Worm (Caenorhabditis elegans) whole organism, late embryonic: ENCODE results near the gene dph-2.

Source experiments
- C38D4.7 ChIP-seq: fragments of 200-800 bp; sonication (Bioruptor generic); optimal IDR thresholded peaks from 2 replicates; lab custom pipeline; 2018; ENCODE audit warnings: mild to moderate bottlenecking, missing genetic modification characterization, moderate library complexity, missing compliant biosample characterization
- F13H6.1 ChIP-seq: sonication (generic microtip); optimal IDR thresholded peaks from 2 replicates; lab custom pipeline; 2016; ENCODE audit warnings: missing genetic modification characterization, missing compliant biosample characterization
- K02D7.2 ChIP-seq: sonication (generic microtip); optimal IDR thresholded peaks from 2 replicates; lab custom pipeline; 2017; ENCODE audit warnings: mild to moderate bottlenecking, missing genetic modification characterization, missing compliant biosample characterization
- K09A11.1 ChIP-seq: sonication (generic microtip); optimal IDR thresholded peaks from 2 replicates; lab custom pipeline; 2017; ENCODE audit warnings: antibody characterized with exemption, mild to moderate bottlenecking, missing genetic modification characterization, missing compliant biosample characterization; ENCODE audit not compliant: insufficient read depth
- T23F11.4 ChIP-seq: fragments of 200-800 bp; sonication (Bioruptor generic); optimal IDR thresholded peaks from 2 replicates; lab custom pipeline; 2018; ENCODE audit warnings: mild to moderate bottlenecking, missing genetic modification characterization, missing compliant biosample characterization
- ama-1 ChIP-seq: fragments of 150-350 bp; optimal IDR thresholded peaks from 2 replicates; lab custom pipeline; 2014
- ceh-18 ChIP-seq: sonication (generic microtip); optimal IDR thresholded peaks from 2 replicates; lab custom pipeline; 2016; ENCODE audit warnings: missing genetic modification characterization, missing compliant biosample characterization
- ceh-2 ChIP-seq: sonication (generic microtip); optimal IDR thresholded peaks from 2 replicates; lab custom pipeline; 2016; ENCODE audit warnings: missing genotype, missing genetic modification characterization, missing compliant biosample characterization
- ceh-22 ChIP-seq: sonication (generic microtip); optimal IDR thresholded peaks from 2 replicates; lab custom pipeline; 2017; ENCODE audit warnings: missing biosample characterization, missing genetic modification characterization
- ceh-24 ChIP-seq: sonication (generic microtip); optimal IDR thresholded peaks from 2 replicates; lab custom pipeline; 2016; ENCODE audit warnings: mild to moderate bottlenecking, missing genetic modification characterization, missing compliant biosample characterization
- ceh-31 ChIP-seq: sonication (generic microtip); optimal IDR thresholded peaks from 2 replicates; lab custom pipeline; 2016; ENCODE audit warnings: missing genetic modification characterization, missing compliant biosample characterization
- ceh-34 ChIP-seq: sonication (generic microtip); optimal IDR thresholded peaks from 2 replicates; lab custom pipeline; 2016; ENCODE audit warnings: mild to moderate bottlenecking, missing genetic modification characterization, missing compliant biosample characterization
- ceh-45 ChIP-seq: fragments of 200-800 bp; sonication (Bioruptor generic); IDR thresholded peaks from 2 replicates; pipeline ENCODE4 v1.3.6; 2022; ENCODE audit warnings: missing genetic modification reagents, missing genetic modification characterization, missing compliant biosample characterization
- ceh-48 ChIP-seq: sonication (generic microtip); optimal IDR thresholded peaks from 2 replicates; lab custom pipeline; 2016; ENCODE audit warnings: missing genetic modification characterization, inconsistent platforms, missing compliant biosample characterization
- dmd-4 ChIP-seq: sonication (generic microtip); optimal IDR thresholded peaks from 2 replicates; lab custom pipeline; 2016; ENCODE audit warnings: borderline replicate concordance, missing genetic modification characterization, missing compliant biosample characterization
- dve-1 ChIP-seq: sonication (generic microtip); optimal IDR thresholded peaks from 2 replicates; lab custom pipeline; 2017; ENCODE audit warnings: antibody characterized with exemption, mild to moderate bottlenecking, missing genetic modification characterization, missing compliant biosample characterization
- elt-2 ChIP-seq: sonication (generic microtip); optimal IDR thresholded peaks from 2 replicates; lab custom pipeline; 2016; ENCODE audit warnings: missing genetic modification reagents, missing genetic modification characterization, missing compliant biosample characterization
- elt-4 ChIP-seq: sonication (generic microtip); optimal IDR thresholded peaks from 2 replicates; lab custom pipeline; 2016; ENCODE audit warnings: missing genetic modification characterization, missing compliant biosample characterization
- fax-1 ChIP-seq: sonication (generic microtip); optimal IDR thresholded peaks from 2 replicates; lab custom pipeline; 2016; ENCODE audit warnings: missing genotype, missing genetic modification characterization, missing compliant biosample characterization
- fkh-6 ChIP-seq: sonication (generic microtip); optimal IDR thresholded peaks from 2 replicates; lab custom pipeline; 2016; ENCODE audit warnings: missing genetic modification characterization, missing compliant biosample characterization
- hlh-15 ChIP-seq: sonication (generic microtip); optimal IDR thresholded peaks from 2 replicates; lab custom pipeline; 2016; ENCODE audit warnings: missing genetic modification characterization, missing compliant biosample characterization
- hlh-30 ChIP-seq: sonication (generic microtip); optimal IDR thresholded peaks from 2 replicates; lab custom pipeline; 2017; ENCODE audit warnings: antibody characterized with exemption, missing genetic modification characterization, missing compliant biosample characterization; ENCODE audit not compliant: insufficient read depth
- hlh-6 ChIP-seq: sonication (generic microtip); optimal IDR thresholded peaks from 2 replicates; lab custom pipeline; 2016; ENCODE audit warnings: missing genotype, missing genetic modification characterization, missing compliant biosample characterization
- hlh-8 ChIP-seq: sonication (generic microtip); optimal IDR thresholded peaks from 2 replicates; lab custom pipeline; 2016; ENCODE audit warnings: missing genotype, missing genetic modification characterization, missing compliant biosample characterization
- lim-6 ChIP-seq: sonication (generic microtip); optimal IDR thresholded peaks from 2 replicates; lab custom pipeline; 2016; ENCODE audit warnings: missing genetic modification characterization, missing compliant biosample characterization
- madf-2 ChIP-seq: sonication (generic microtip); optimal IDR thresholded peaks from 2 replicates; lab custom pipeline; 2017; ENCODE audit warnings: missing genetic modification characterization, missing compliant biosample characterization
- mec-3 ChIP-seq: sonication (generic microtip); optimal IDR thresholded peaks from 2 replicates; lab custom pipeline; 2016; ENCODE audit warnings: borderline replicate concordance, missing genetic modification characterization, missing compliant biosample characterization
- nhr-11 ChIP-seq: fragments of 150-350 bp; optimal IDR thresholded peaks from 2 replicates; lab custom pipeline; 2014; ENCODE audit warnings: missing biosample characterization, missing genetic modification characterization
- nhr-232 ChIP-seq: sonication (generic microtip); optimal IDR thresholded peaks from 2 replicates; lab custom pipeline; 2016; ENCODE audit warnings: missing genetic modification characterization, missing compliant biosample characterization
- npax-4 ChIP-seq: sonication (generic microtip); optimal IDR thresholded peaks from 2 replicates; lab custom pipeline; 2016; ENCODE audit warnings: missing genetic modification characterization, missing compliant biosample characterization
- pax-1 ChIP-seq: fragments of 150-350 bp; optimal IDR thresholded peaks from 2 replicates; lab custom pipeline; 2014; ENCODE audit warnings: missing biosample characterization, missing genetic modification characterization
- pha-2 ChIP-seq: sonication (generic microtip); optimal IDR thresholded peaks from 2 replicates; lab custom pipeline; 2017; ENCODE audit warnings: mild to moderate bottlenecking, missing genetic modification characterization, missing compliant biosample characterization
- pha-4 ChIP-seq: fragments of 150-350 bp; optimal IDR thresholded peaks from 2 replicates; lab custom pipeline; 2018; ENCODE audit warnings: missing biosample characterization, missing genetic modification reagents, missing genetic modification characterization
- pqm-1 ChIP-seq: sonication (generic microtip); optimal IDR thresholded peaks from 2 replicates; lab custom pipeline; 2016; ENCODE audit warnings: missing genetic modification characterization, missing compliant biosample characterization
- ref-2 ChIP-seq: sonication (generic microtip); optimal IDR thresholded peaks from 2 replicates; lab custom pipeline; 2016; ENCODE audit warnings: missing genetic modification characterization, missing compliant biosample characterization
- sdc-2 ChIP-seq: sonication (generic microtip); optimal IDR thresholded peaks from 2 replicates; lab custom pipeline; 2016; ENCODE audit warnings: missing genotype, missing genetic modification characterization, missing compliant biosample characterization
- sox-2 ChIP-seq: fragments of 200-800 bp; sonication (Bioruptor generic); IDR thresholded peaks from 2 replicates; pipeline ENCODE4 v1.3.6; 2022; ENCODE audit warnings: missing genetic modification reagents, missing genetic modification characterization, missing compliant biosample characterization
- sox-4 ChIP-seq: sonication (generic microtip); optimal IDR thresholded peaks from 2 replicates; lab custom pipeline; 2017; ENCODE audit warnings: mild to moderate bottlenecking, missing genetic modification characterization, inconsistent platforms, missing compliant biosample characterization
- tbx-2 ChIP-seq: sonication (generic microtip); optimal IDR thresholded peaks from 2 replicates; lab custom pipeline; 2016; ENCODE audit warnings: missing genetic modification characterization, missing compliant biosample characterization
- unc-3 ChIP-seq, 2 experiments: fragments of 200-800 bp in 1 of 2; sonication (Bioruptor generic) in 1 of 2; sonication (generic microtip) in 1 of 2; conservative IDR thresholded peaks in 1 of 2; optimal IDR thresholded peaks in 1 of 2; 2 replicates each; pipeline versions ENCODE4 v1.3.6 to Lab custom; 2016 to 2022; ENCODE audit warnings: missing compliant biosample characterization in 2 of 2, missing genetic modification characterization in 2 of 2, missing genetic modification reagents in 1 of 2
- unc-55 ChIP-seq: sonication (generic microtip); optimal IDR thresholded peaks from 2 replicates; lab custom pipeline; 2017; ENCODE audit warnings: missing biosample characterization, missing genetic modification reagents, missing genetic modification characterization
- zip-5 ChIP-seq: sonication (generic microtip); optimal IDR thresholded peaks from 2 replicates; lab custom pipeline; 2016; ENCODE audit warnings: missing genetic modification characterization, missing compliant biosample characterization
- ztf-16 ChIP-seq: sonication (generic microtip); optimal IDR thresholded peaks from 2 replicates; lab custom pipeline; 2017; ENCODE audit warnings: missing genetic modification characterization, missing compliant biosample characterization

Gene dph-2

ce11 chrII:10730702-10731101 lies 16.6 kb upstream of the dph-2 start:
- TF ChIP-seq pax-1 (tag; lab: Kevin White, UChicago) = no peak
- TF ChIP-seq pha-2 = no peak
- TF ChIP-seq ama-1 (lab: Kevin White, UChicago) = no peak
- TF ChIP-seq fkh-6 = no peak
- TF ChIP-seq dmd-4 (tag; lab: Kevin White, UChicago) = no peak
- TF ChIP-seq unc-3 (GFP tag; conservative IDR thresholded peaks at IDR 0.05; lab: Robert Waterston, UW) = no peak
- TF ChIP-seq unc-3 (tag; optimal IDR thresholded peaks at IDR 0.05; lab: Kevin White, UChicago) = no peak
- no peak for TF ChIP-seq ceh-2
- TF ChIP-seq elt-4 = no peak
- no peak for TF ChIP-seq hlh-6 (tag; lab: Kevin White, UChicago)

ce11 chrII:10723069-10723468 lies 9.0 kb upstream of the dph-2 start, which contains the start of gene C09G5.14:
Gene C09G5.14 (minus strand): TSS chrII:10723169.
- TF ChIP-seq hlh-8 (tag; lab: Kevin White, UChicago) (no peak), dve-1 (no peak), ceh-24 (no peak), sdc-2 (tag; lab: Kevin White, UChicago) (no peak), madf-2 (tag; lab: Kevin White, UChicago) (no peak)

ce11 chrII:10719931-10720330 lies 5.8 kb upstream of the dph-2 start, which contains the start of gene mks-5:
Gene mks-5 (plus strand): TSS chrII:10720231.
- TF ChIP-seq zip-5 (tag; lab: Kevin White, UChicago) (no peak), ceh-31 (no peak), ceh-2 (no peak), unc-55 (GFP tag; lab: Kevin White, UChicago) (no peak), mec-3 (tag; lab: Kevin White, UChicago) (no peak), C38D4.7 (no peak), ref-2 (no peak), pha-2 (no peak), ceh-48 (tag; lab: Kevin White, UChicago) (no peak), ztf-16 (tag; lab: Kevin White, UChicago) (no peak), tbx-2 (tag; lab: Kevin White, UChicago) (no peak), hlh-30 (tag; lab: Kevin White, UChicago) (no peak), ceh-18 (tag; lab: Kevin White, UChicago) (no peak), elt-4 (no peak), pqm-1 (tag; lab: Kevin White, UChicago) (no peak), T23F11.4 (GFP tag; lab: Kevin White, UChicago) (no peak)

ce11 chrII:10717124-10717523 lies 3.0 kb upstream of the dph-2 start, which contains the start of gene C09G5.13:
Gene C09G5.13 (plus strand): TSS chrII:10717424.
- TF ChIP-seq K09A11.1 (tag; lab: Kevin White, UChicago) (no peak), nhr-232 (tag; lab: Kevin White, UChicago) (no peak), lim-6 (no peak), C38D4.7 (no peak), pha-4 (tag; lab: Kevin White, UChicago) (no peak), sox-4 (tag; lab: Kevin White, UChicago) (no peak), elt-2 (tag; lab: Kevin White, UChicago) (no peak), ceh-45 (GFP tag; lab: Robert Waterston, UW) (no peak), hlh-15 (tag; lab: Kevin White, UChicago) (no peak), T23F11.4 (GFP tag; lab: Kevin White, UChicago) (no peak), unc-3 (GFP tag; conservative IDR thresholded peaks at IDR 0.05; lab: Robert Waterston, UW) (no peak), unc-3 (tag; optimal IDR thresholded peaks at IDR 0.05; lab: Kevin White, UChicago) (no peak), F13H6.1 (tag; lab: Kevin White, UChicago) (no peak), dmd-4 (tag; lab: Kevin White, UChicago) (no peak), npax-4 (tag; lab: Kevin White, UChicago) (no peak), fax-1 (tag; lab: Kevin White, UChicago) (no peak), ceh-34 (no peak), nhr-11 (no peak), K02D7.2 (tag; lab: Kevin White, UChicago) (no peak), sox-2 (GFP tag; lab: Robert Waterston, UW) (no peak), ceh-22 (no peak)
